Fruit fly (Drosophila melanogaster) whole organism, prepupa: ENCODE results near the gene aph-1.

Source experiments
- CG1621 ChIP-seq: fragments of 200-800 bp; sonication (Bioruptor generic); optimal IDR thresholded peaks from 3 replicates; lab custom pipeline; 2018; ENCODE audit warnings: missing biosample characterization, mild to moderate bottlenecking, missing genetic modification characterization
- CG4318 ChIP-seq: fragments of 200-800 bp; sonication (Bioruptor generic); optimal IDR thresholded peaks from 3 replicates; lab custom pipeline; 2017; ENCODE audit warnings: missing biosample characterization, mild to moderate bottlenecking, missing genetic modification characterization
- Eip75B ChIP-seq: fragments of 200-800 bp; sonication (Bioruptor generic); optimal IDR thresholded peaks from 3 replicates; lab custom pipeline; 2016; ENCODE audit warnings: missing biosample characterization, missing genetic modification characterization

- TF ChIP-seq Eip75B (GFP tag; lab: Kevin White, UChicago) (no peak), CG4318 (GFP tag; lab: Kevin White, UChicago) (no peak), CG1621 (no peak)
These were observed 35.1 kb downstream of the aph-1 start for dm6 chr2L:2800956-2801776.
